Worm (Caenorhabditis elegans): ENCODE data around the gene C28G1.6.

DNA sequence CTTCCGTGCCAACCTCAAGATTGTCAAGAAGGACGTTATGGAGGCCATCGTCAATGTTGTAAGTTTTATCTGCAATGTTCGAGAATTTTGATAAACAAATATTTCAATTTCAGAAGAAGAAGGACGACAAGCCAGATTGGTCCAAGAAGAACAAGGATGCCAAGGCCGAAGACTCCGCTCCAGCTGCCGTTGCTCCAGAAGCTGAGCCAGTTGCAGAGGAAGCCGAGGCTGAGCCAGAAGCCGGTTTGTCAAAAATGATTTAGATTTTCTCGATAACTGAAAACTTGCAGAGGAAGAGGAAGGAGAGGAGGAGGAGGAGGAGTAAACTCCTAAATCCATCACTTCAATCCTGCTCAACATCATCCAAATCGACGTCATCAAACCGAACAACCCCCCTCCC is 41.0 kb downstream of the C28G1.6 start:
- TF ChIP-seq nhr-28 (tag; optimal IDR thresholded peaks at IDR 0.05) (no peak), ztf-11 (tag; optimal IDR thresholded peaks at IDR 0.05) (no peak), unc-62 (GFP tag; optimal IDR thresholded peaks at IDR 0.05) (no peak), sptf-1 (tag; optimal IDR thresholded peaks at IDR 0.05) (no peak), nhr-237 (tag; optimal IDR thresholded peaks at IDR 0.05) (no peak), nhr-76 (tag; optimal IDR thresholded peaks at IDR 0.05) (no peak), ceh-83 (GFP tag; optimal IDR thresholded peaks at IDR 0.05) (no peak), mep-1 (tag; optimal IDR thresholded peaks at IDR 0.05) (no peak), lin-13 (tag; optimal IDR thresholded peaks at IDR 0.05) (no peak)
